Fruit fly (Drosophila melanogaster): ENCODE measurements around the gene pigs.

pigs gene

DNA sequence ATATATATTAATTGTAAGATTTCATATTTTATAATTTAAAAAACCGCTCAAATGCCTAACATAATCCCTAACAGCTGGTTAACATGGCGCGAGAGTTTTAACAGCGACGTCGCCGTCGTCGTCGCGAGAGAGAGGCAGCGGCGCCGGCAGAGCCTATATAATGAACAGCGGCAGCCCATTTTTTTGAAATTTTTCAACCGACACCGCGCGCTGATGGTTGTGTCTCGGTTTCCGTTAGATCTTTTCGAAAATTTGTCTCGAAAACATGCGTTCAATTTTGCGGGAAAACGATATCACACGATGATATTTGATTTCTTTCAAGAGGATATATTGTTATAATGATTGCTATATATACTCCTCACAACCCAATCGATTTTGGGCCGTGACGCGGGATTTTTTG lies at the start of gene pigs:
Gene pigs, plus strand, starts transcription at position 183 of the 400 bp plus-strand sequence.
- TF ChIP-seq CG11294 (GFP tag; IDR thresholded peaks at IDR 0.05) (no peak), svp (GFP tag) (peak; percentile 21), eg (GFP tag; IDR thresholded peaks at IDR 0.05) (0 out of 3 replicates have a peak, but pooled peaks have one; percentile 13), CG6792 (GFP tag; optimal IDR thresholded peaks at IDR 0.05) (no peak), CG31627 (GFP tag; optimal IDR thresholded peaks at IDR 0.05) (no peak), CG10669 (GFP tag; optimal IDR thresholded peaks at IDR 0.05) (no peak), Eip78C (GFP tag) (peak; percentile 29), acj6 (GFP tag; optimal IDR thresholded peaks at IDR 0.05) (no peak), lz (GFP tag; optimal IDR thresholded peaks at IDR 0.05) (no peak), ss (GFP tag; optimal IDR thresholded peaks at IDR 0.05) (no peak), Smox (GFP tag; optimal IDR thresholded peaks at IDR 0.05) (no peak), net (GFP tag; optimal IDR thresholded peaks at IDR 0.05) (peak; percentile 8), CG8319 (GFP tag; optimal IDR thresholded peaks at IDR 0.05) (no peak), CG15336 (GFP tag; IDR thresholded peaks at IDR 0.05) (0 out of 2 replicates have a peak, but pooled peaks have one; percentile 9), vri (GFP tag; optimal IDR thresholded peaks at IDR 0.05) (peak; percentile 10), fkh (GFP tag; optimal IDR thresholded peaks at IDR 0.05) (no peak), Sox102F (GFP tag; optimal IDR thresholded peaks at IDR 0.05) (peak; percentile 8), CG1621 (tag; optimal IDR thresholded peaks at IDR 0.05) (no peak)

DNA sequence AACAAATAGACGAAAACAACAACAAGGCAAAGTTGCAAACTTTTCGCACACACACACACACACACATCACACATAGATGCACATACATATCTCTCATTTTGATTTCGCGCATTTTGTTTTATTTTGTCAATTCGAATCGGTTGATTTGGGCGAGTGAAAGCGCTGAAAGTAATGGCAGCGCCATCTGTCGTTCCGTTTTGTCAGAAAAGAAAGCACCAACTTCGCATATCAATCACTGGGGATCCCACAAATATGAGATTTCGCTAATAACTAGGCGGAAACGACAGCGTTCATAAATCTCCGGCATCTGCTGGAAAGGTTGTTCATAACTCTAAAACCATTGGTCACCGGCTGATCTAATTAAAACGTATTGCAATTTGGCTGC lies 49.8 kb upstream of the pigs start:
- TF ChIP-seq pdm3 (GFP tag; optimal IDR thresholded peaks at IDR 0.05) (no peak), topi (GFP tag; optimal IDR thresholded peaks at IDR 0.05) (no peak), CG8632 (GFP tag; optimal IDR thresholded peaks at IDR 0.05) (no peak), Blimp-1 (GFP tag; optimal IDR thresholded peaks at IDR 0.05) (no peak), fd85E (GFP tag; optimal IDR thresholded peaks at IDR 0.05) (no peak), cyc (GFP tag; optimal IDR thresholded peaks at IDR 0.05) (no peak), Hr38 (GFP tag; optimal IDR thresholded peaks at IDR 0.05) (no peak), fd59A (GFP tag; optimal IDR thresholded peaks at IDR 0.05) (no peak), CG6792 (GFP tag; optimal IDR thresholded peaks at IDR 0.05) (no peak), Gug (GFP tag; IDR thresholded peaks at IDR 0.05) (no peak), svp (GFP tag) (no peak), CG6854 (GFP tag; optimal IDR thresholded peaks at IDR 0.05) (no peak)

DNA sequence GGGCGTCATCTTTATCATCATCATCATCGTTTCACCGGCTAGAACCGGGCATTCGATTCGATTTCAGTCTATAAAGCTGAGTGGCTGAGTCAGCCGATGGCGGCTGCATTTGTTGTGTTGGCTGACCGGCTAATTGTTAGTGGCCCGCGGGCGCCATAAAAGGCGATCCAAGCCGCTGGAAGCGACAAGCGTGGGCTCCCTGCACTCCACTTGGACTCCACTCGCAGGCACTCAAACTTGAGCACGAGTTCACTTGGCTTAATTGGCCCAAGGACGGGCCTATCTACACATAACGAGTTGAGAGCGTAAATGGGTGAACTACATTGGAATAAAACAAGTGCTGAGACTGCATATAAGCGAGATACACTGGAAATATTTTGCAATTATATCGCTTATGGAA lies 48.4 kb upstream of the pigs start:
- TF ChIP-seq Sox14 (GFP tag; optimal IDR thresholded peaks at IDR 0.05), result no peak
- TF ChIP-seq Ets21C (GFP tag; optimal IDR thresholded peaks at IDR 0.05), result no peak
- no peak for TF ChIP-seq CG3032 (tag; optimal IDR thresholded peaks at IDR 0.05)
- no peak for TF ChIP-seq cyc (GFP tag; optimal IDR thresholded peaks at IDR 0.05)
- no peak for TF ChIP-seq CG34406 (GFP tag; optimal IDR thresholded peaks at IDR 0.05)

DNA sequence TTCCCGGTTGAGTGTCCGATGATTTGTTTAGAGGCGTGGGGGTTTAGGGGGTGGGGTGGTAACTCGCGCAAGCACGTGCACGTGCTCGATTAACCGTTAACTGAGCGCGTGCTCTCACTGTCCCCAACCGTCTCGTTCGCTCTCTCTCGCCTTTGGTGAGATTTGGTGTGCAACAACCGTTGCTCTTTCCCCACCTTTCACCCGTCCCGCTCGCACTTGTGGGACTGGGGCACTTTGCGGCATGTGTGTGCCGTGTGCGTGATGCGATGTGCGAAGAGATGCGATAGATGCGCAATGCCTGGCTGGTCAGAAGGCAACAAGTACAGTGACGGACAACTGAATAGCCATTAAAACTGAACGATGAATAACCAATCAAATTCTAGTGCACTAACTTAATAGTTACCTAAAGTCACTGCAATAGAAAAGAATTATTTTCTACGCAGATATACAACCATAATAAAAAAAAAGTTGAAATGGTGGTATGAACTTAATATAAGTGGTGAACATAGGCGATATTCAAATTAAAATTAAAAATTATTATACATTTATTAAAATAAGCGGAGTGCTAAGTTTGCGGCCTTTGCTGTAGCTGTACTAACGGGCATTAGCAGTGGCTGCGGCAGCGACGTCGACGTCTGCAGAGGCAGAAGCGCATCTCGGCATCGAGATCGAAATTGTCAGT lies 28.5 kb upstream of the pigs start:
- TF ChIP-seq Lpt (GFP tag; optimal IDR thresholded peaks at IDR 0.05), result peak; percentile 87
- peak; percentile 81 for TF ChIP-seq CG6163 (GFP tag; IDR thresholded peaks at IDR 0.05)
- peak; percentile 72 for TF ChIP-seq lz (GFP tag; optimal IDR thresholded peaks at IDR 0.05)
- TF ChIP-seq CG7368 (GFP tag; optimal IDR thresholded peaks at IDR 0.05), result peak; percentile 64
- TF ChIP-seq OdsH (GFP tag; optimal IDR thresholded peaks at IDR 0.05), result peak; percentile 84
- TF ChIP-seq CG16779 (tag; optimal IDR thresholded peaks at IDR 0.05), result peak; percentile 79
- peak; percentile 77 for TF ChIP-seq CG11294 (GFP tag; IDR thresholded peaks at IDR 0.05)
- peak; percentile 66 for TF ChIP-seq Sox14 (GFP tag; optimal IDR thresholded peaks at IDR 0.05)
- peak; percentile 37 for TF ChIP-seq Eip93F (GFP tag; optimal IDR thresholded peaks at IDR 0.05)
- TF ChIP-seq Eip78C (GFP tag), result peak; percentile 89
- TF ChIP-seq CG6276 (GFP tag; optimal IDR thresholded peaks at IDR 0.05), result peak; percentile 97
- peak; percentile 71 for TF ChIP-seq spab (GFP tag; optimal IDR thresholded peaks at IDR 0.05)
- peak; percentile 45 for TF ChIP-seq CG1621 (tag; optimal IDR thresholded peaks at IDR 0.05)
- TF ChIP-seq Smox (GFP tag; optimal IDR thresholded peaks at IDR 0.05), result peak; percentile 64
- peak; percentile 88 for TF ChIP-seq Hr4 (GFP tag; optimal IDR thresholded peaks at IDR 0.05)
- peak; percentile 90 for TF ChIP-seq eg (GFP tag; IDR thresholded peaks at IDR 0.05)
- peak; percentile 96 for TF ChIP-seq CG8119 (GFP tag; IDR thresholded peaks at IDR 0.05)
- TF ChIP-seq CG15336 (GFP tag; IDR thresholded peaks at IDR 0.05), result peak; percentile 95
- peak; percentile 68 for TF ChIP-seq CG6854 (GFP tag; optimal IDR thresholded peaks at IDR 0.05)
- TF ChIP-seq CG34406 (GFP tag; optimal IDR thresholded peaks at IDR 0.05), result peak; percentile 72
- peak; percentile 67 for TF ChIP-seq CG8632 (GFP tag; optimal IDR thresholded peaks at IDR 0.05)
- peak; percentile 73 for TF ChIP-seq CG6808 (GFP tag; optimal IDR thresholded peaks at IDR 0.05)
- TF ChIP-seq CG9139 (GFP tag; optimal IDR thresholded peaks at IDR 0.05), result peak; percentile 40
- TF ChIP-seq CG11902 (GFP tag; optimal IDR thresholded peaks at IDR 0.05), result peak; percentile 42
- TF ChIP-seq fkh (GFP tag; optimal IDR thresholded peaks at IDR 0.05), result no peak
- peak; percentile 76 for TF ChIP-seq acj6 (GFP tag; optimal IDR thresholded peaks at IDR 0.05)
- TF ChIP-seq vri (GFP tag; optimal IDR thresholded peaks at IDR 0.05), result peak; percentile 54

Data from whole organism, prepupa.